Worm (Caenorhabditis elegans) whole organism, L2 larva: ENCODE measurements around the gene Y57G11C.33.

Experiments
- C34F6.9 ChIP-seq: fragments of 150-350 bp; optimal IDR thresholded peaks from 2 replicates; lab custom pipeline; 2014; ENCODE audit warnings: missing biosample characterization, missing genetic modification characterization
- F13H6.1 ChIP-seq: sonication (generic microtip); optimal IDR thresholded peaks from 2 replicates; lab custom pipeline; 2016; ENCODE audit warnings: missing genetic modification characterization, missing compliant biosample characterization
- R02D3.7 ChIP-seq: fragments of 150-350 bp; optimal IDR thresholded peaks from 2 replicates; lab custom pipeline; 2014; ENCODE audit warnings: missing biosample characterization, missing genetic modification characterization
- Y55F3AM.14 ChIP-seq: fragments of 200-800 bp; sonication (Bioruptor generic); optimal IDR thresholded peaks from 2 replicates; lab custom pipeline; 2018; ENCODE audit warnings: mild to moderate bottlenecking, missing genetic modification characterization, missing compliant biosample characterization
- ZK546.5 ChIP-seq: sonication (generic microtip); optimal IDR thresholded peaks from 2 replicates; lab custom pipeline; 2017; ENCODE audit warnings: missing biosample characterization, missing genetic modification characterization
- alr-1 ChIP-seq: fragments of 150-350 bp; optimal IDR thresholded peaks from 2 replicates; lab custom pipeline; 2014; ENCODE audit warnings: missing biosample characterization, missing genetic modification characterization
- aly-2 ChIP-seq: fragments of 150-350 bp; optimal IDR thresholded peaks from 2 replicates; lab custom pipeline; 2014; ENCODE audit warnings: missing biosample characterization, missing genetic modification characterization
- ama-1 ChIP-seq: fragments of 150-350 bp; optimal IDR thresholded peaks from 2 replicates; lab custom pipeline; 2018; ENCODE audit warnings: inconsistent platforms
- blmp-1 ChIP-seq: sonication (generic microtip); optimal IDR thresholded peaks from 2 replicates; lab custom pipeline; 2017; ENCODE audit warnings: missing genetic modification characterization, mild to moderate bottlenecking, missing compliant biosample characterization, antibody characterized with exemption, moderate library complexity; ENCODE audit not compliant: insufficient read depth
- ceh-16 ChIP-seq: fragments of 150-350 bp; optimal IDR thresholded peaks from 2 replicates; lab custom pipeline; 2014; ENCODE audit warnings: missing biosample characterization, missing genetic modification characterization
- ceh-82 ChIP-seq: fragments of 150-350 bp; optimal IDR thresholded peaks from 2 replicates; lab custom pipeline; 2014; ENCODE audit warnings: missing biosample characterization, missing genetic modification characterization
- crh-2 ChIP-seq: sonication (generic microtip); optimal IDR thresholded peaks from 2 replicates; lab custom pipeline; 2017; ENCODE audit warnings: missing biosample characterization, missing genetic modification characterization
- dmd-4 ChIP-seq: sonication (generic microtip); optimal IDR thresholded peaks from 2 replicates; lab custom pipeline; 2017; ENCODE audit warnings: missing biosample characterization, missing genetic modification characterization
- egl-27 ChIP-seq: sonication (generic microtip); optimal IDR thresholded peaks from 3 replicates; lab custom pipeline; 2017; ENCODE audit warnings: missing biosample characterization, missing genetic modification reagents, missing genetic modification characterization
- elt-1 ChIP-seq: fragments of 150-350 bp; optimal IDR thresholded peaks from 2 replicates; lab custom pipeline; 2014; ENCODE audit warnings: missing biosample characterization, missing genetic modification characterization
- elt-3 ChIP-seq: sonication (generic microtip); optimal IDR thresholded peaks from 2 replicates; lab custom pipeline; 2017; ENCODE audit warnings: missing biosample characterization, missing genetic modification characterization
- fos-1 ChIP-seq: fragments of 150-350 bp; optimal IDR thresholded peaks from 2 replicates; lab custom pipeline; 2014; ENCODE audit warnings: missing biosample characterization, missing genetic modification characterization
- gmeb-1 ChIP-seq: fragments of 150-350 bp; optimal IDR thresholded peaks from 2 replicates; lab custom pipeline; 2014; ENCODE audit warnings: missing biosample characterization, missing genetic modification characterization
- lin-11 ChIP-seq: fragments of 150-350 bp; sonication (generic microtip); optimal IDR thresholded peaks from 2 replicates; lab custom pipeline; 2014; ENCODE audit warnings: missing biosample characterization, missing genetic modification characterization, inconsistent platforms, mixed read lengths
- lin-13 ChIP-seq: fragments of 150-350 bp; optimal IDR thresholded peaks from 2 replicates; lab custom pipeline; 2014; ENCODE audit warnings: missing biosample characterization, missing genetic modification reagents, missing genetic modification characterization
- lin-39 ChIP-seq: fragments of 150-350 bp; optimal IDR thresholded peaks from 2 replicates; lab custom pipeline; 2014; ENCODE audit warnings: missing biosample characterization, missing genetic modification reagents, missing genetic modification characterization
- lsy-2 ChIP-seq, 2 experiments: fragments of 150-350 bp in 1 of 2; sonication (generic microtip) in 1 of 2; optimal IDR thresholded peaks; 2 replicates each; lab custom pipeline; 2014 to 2017; ENCODE audit warnings: missing biosample characterization in 2 of 2, missing genetic modification characterization in 2 of 2
- mab-5 ChIP-seq: fragments of 150-350 bp; optimal IDR thresholded peaks from 2 replicates; lab custom pipeline; 2014; ENCODE audit warnings: missing biosample characterization, missing genetic modification characterization
- mbf-1 ChIP-seq: sonication (generic microtip); optimal IDR thresholded peaks from 2 replicates; lab custom pipeline; 2017; ENCODE audit warnings: missing biosample characterization, missing genetic modification characterization
- mdl-1 ChIP-seq, 2 experiments: fragments of 150-350 bp in 1 of 2; sonication (generic microtip) in 1 of 2; optimal IDR thresholded peaks; 2 replicates each; lab custom pipeline; 2017; ENCODE audit warnings: missing biosample characterization in 2 of 2, missing genetic modification characterization in 2 of 2
- nhr-10 ChIP-seq: sonication (generic microtip); optimal IDR thresholded peaks from 2 replicates; lab custom pipeline; 2017; ENCODE audit warnings: missing biosample characterization, missing genetic modification characterization
- nhr-11 ChIP-seq: fragments of 150-350 bp; optimal IDR thresholded peaks from 2 replicates; lab custom pipeline; 2014; ENCODE audit warnings: missing biosample characterization, missing genetic modification characterization
- nhr-12 ChIP-seq: fragments of 150-350 bp; optimal IDR thresholded peaks from 2 replicates; lab custom pipeline; 2014; ENCODE audit warnings: missing biosample characterization, missing genetic modification characterization
- nhr-129 ChIP-seq: fragments of 150-350 bp; optimal IDR thresholded peaks from 2 replicates; lab custom pipeline; 2014; ENCODE audit warnings: missing biosample characterization, missing genetic modification characterization
- nhr-21 ChIP-seq: fragments of 150-350 bp; optimal IDR thresholded peaks from 2 replicates; lab custom pipeline; 2014; ENCODE audit warnings: missing biosample characterization, missing genetic modification characterization
- nhr-23 ChIP-seq: fragments of 150-350 bp; optimal IDR thresholded peaks from 2 replicates; lab custom pipeline; 2014; ENCODE audit warnings: missing biosample characterization, missing genetic modification reagents, missing genetic modification characterization
- nhr-237 ChIP-seq: fragments of 150-350 bp; optimal IDR thresholded peaks from 2 replicates; lab custom pipeline; 2014; ENCODE audit warnings: missing biosample characterization, missing genetic modification characterization
- nhr-25 ChIP-seq: fragments of 150-350 bp; sonication (generic microtip); optimal IDR thresholded peaks from 3 replicates; lab custom pipeline; 2014; ENCODE audit warnings: missing biosample characterization, missing genetic modification characterization
- nhr-6 ChIP-seq: fragments of 150-350 bp; optimal IDR thresholded peaks from 2 replicates; lab custom pipeline; 2014; ENCODE audit warnings: missing biosample characterization, missing genetic modification characterization
- nhr-77 ChIP-seq: fragments of 150-350 bp; optimal IDR thresholded peaks from 2 replicates; lab custom pipeline; 2014; ENCODE audit warnings: missing biosample characterization, missing genetic modification characterization
- peb-1 ChIP-seq: fragments of 150-350 bp; optimal IDR thresholded peaks from 2 replicates; lab custom pipeline; 2014; ENCODE audit warnings: missing biosample characterization, missing genetic modification characterization
- sem-4 ChIP-seq: fragments of 150-350 bp; optimal IDR thresholded peaks from 2 replicates; lab custom pipeline; 2014; ENCODE audit warnings: missing biosample characterization, missing genetic modification reagents, missing genetic modification characterization
- skn-1 ChIP-seq: sonication (generic microtip); optimal IDR thresholded peaks from 2 replicates; lab custom pipeline; 2017; ENCODE audit warnings: missing biosample characterization, missing genetic modification characterization
- sma-3 ChIP-seq: sonication (generic microtip); optimal IDR thresholded peaks from 2 replicates; lab custom pipeline; 2016; ENCODE audit warnings: missing genetic modification reagents, missing genetic modification characterization, missing compliant biosample characterization
- sma-9 ChIP-seq, 2 experiments: fragments of 150-350 bp in 1 of 2; sonication (generic microtip) in 1 of 2; optimal IDR thresholded peaks; 2 replicates each; lab custom pipeline; 2014 to 2016; ENCODE audit warnings: missing genetic modification characterization in 2 of 2, mild to moderate bottlenecking in 1 of 2, missing biosample characterization in 1 of 2, missing compliant biosample characterization in 1 of 2, missing genetic modification reagents in 1 of 2, moderate library complexity in 1 of 2
- snpc-4 ChIP-seq: fragments of 150-350 bp; optimal IDR thresholded peaks from 2 replicates; lab custom pipeline; 2014; ENCODE audit warnings: missing biosample characterization, missing genetic modification characterization
- unc-39 ChIP-seq: fragments of 150-350 bp; optimal IDR thresholded peaks from 2 replicates; lab custom pipeline; 2014; ENCODE audit warnings: missing biosample characterization, missing genetic modification characterization
- unc-55 ChIP-seq: fragments of 150-350 bp; sonication (generic microtip); optimal IDR thresholded peaks from 3 replicates; lab custom pipeline; 2014; ENCODE audit warnings: missing biosample characterization, missing genetic modification reagents, missing genetic modification characterization
- unc-62 ChIP-seq: fragments of 150-350 bp; optimal IDR thresholded peaks from 2 replicates; lab custom pipeline; 2014; ENCODE audit warnings: missing biosample characterization, missing genetic modification reagents, missing genetic modification characterization
- zag-1 ChIP-seq: fragments of 150-350 bp; optimal IDR thresholded peaks from 2 replicates; lab custom pipeline; 2014; ENCODE audit warnings: missing biosample characterization, missing genetic modification characterization
- ztf-1 ChIP-seq: fragments of 200-800 bp; sonication (Bioruptor generic); conservative IDR thresholded peaks from 2 replicates; pipeline ENCODE4 v1.3.6; 2022; ENCODE audit warnings: missing genetic modification characterization, missing compliant biosample characterization
- ztf-11 ChIP-seq: sonication (generic microtip); optimal IDR thresholded peaks from 2 replicates; lab custom pipeline; 2017; ENCODE audit warnings: missing biosample characterization, missing genetic modification characterization
- ztf-4 ChIP-seq: fragments of 150-350 bp; optimal IDR thresholded peaks from 2 replicates; lab custom pipeline; 2014; ENCODE audit warnings: missing biosample characterization, missing genetic modification characterization

Gene Y57G11C.33

ce11 chrIV:14610942-14611724 lies 45.7 kb upstream of the Y57G11C.33 start:
- TF ChIP-seq crh-2 (tag; lab: Kevin White, UChicago) (peak; percentile 34), lsy-2 (tag; optimal IDR thresholded peaks at IDR 0.05; lab: Kevin White, UChicago) (peak in 1 of 2 experiments; percentile 58), F13H6.1 (tag; lab: Kevin White, UChicago) (peak; percentile 84), ztf-11 (tag; lab: Kevin White, UChicago) (no peak), aly-2 (tag; lab: Kevin White, UChicago) (no peak), zag-1 (no peak), mdl-1 (tag; optimal IDR thresholded peaks at IDR 0.05; lab: Kevin White, UChicago) (peak in 1 of 2 experiments; percentile 7), mab-5 (tag; lab: Kevin White, UChicago) (no peak), fos-1 (tag; lab: Kevin White, UChicago) (peak; percentile 54), nhr-23 (no peak), R02D3.7 (tag; lab: Kevin White, UChicago) (no peak), lin-13 (GFP tag; lab: Kevin White, UChicago) (peak; percentile 46), lin-11 (tag; lab: Kevin White, UChicago) (no peak), lin-39 (no peak), sem-4 (peak; percentile 32), sma-9 (GFP tag; optimal IDR thresholded peaks at IDR 0.05; lab: Kevin White, UChicago) (peak; percentile 97), sma-9 (tag; optimal IDR thresholded peaks at IDR 0.05; lab: Kevin White, UChicago) (peak; percentile 26), ztf-1 (no peak), peb-1 (tag; lab: Kevin White, UChicago) (peak; percentile 36), unc-62 (GFP tag; lab: Kevin White, UChicago) (no peak), ceh-82 (tag; lab: Kevin White, UChicago) (no peak), skn-1 (tag; lab: Kevin White, UChicago) (no peak), unc-39 (tag; lab: Kevin White, UChicago) (no peak), nhr-77 (tag; lab: Kevin White, UChicago) (no peak), nhr-21 (peak; percentile 86), egl-27 (peak; percentile 63), ceh-16 (tag; lab: Kevin White, UChicago) (peak; percentile 49), nhr-11 (tag; lab: Kevin White, UChicago) (peak; percentile 45), C34F6.9 (tag; lab: Kevin White, UChicago) (peak; percentile 27), alr-1 (no peak), snpc-4 (tag; lab: Kevin White, UChicago) (no peak), elt-3 (tag; lab: Kevin White, UChicago) (no peak), unc-55 (no peak), nhr-10 (tag; lab: Kevin White, UChicago) (no peak), blmp-1 (tag; lab: Kevin White, UChicago) (peak; percentile 86), nhr-25 (tag; lab: Kevin White, UChicago) (peak; percentile 83), nhr-129 (peak; percentile 91), nhr-6 (peak; percentile 13), sma-3 (GFP tag; lab: Kevin White, UChicago) (peak; percentile 64), Y55F3AM.14 (no peak), nhr-12 (tag; lab: Kevin White, UChicago) (no peak), ztf-4 (tag; lab: Kevin White, UChicago) (no peak), ama-1 (no peak), gmeb-1 (tag; lab: Kevin White, UChicago) (peak; percentile 31), dmd-4 (no peak), elt-1 (tag; lab: Kevin White, UChicago) (no peak), nhr-237 (tag; lab: Kevin White, UChicago) (no peak), ZK546.5 (tag; lab: Kevin White, UChicago) (no peak), mbf-1 (tag; lab: Kevin White, UChicago) (no peak)
